Fruit fly (Drosophila melanogaster) whole organism, embryonic: Measurements from ENCODE around the gene CG10470.
A peak's percentile ranks its signal among the peaks of the same experiment; 100 is the strongest.

Experiments
- Bdp1 ChIP-seq: fragments of 200-800 bp; sonication (Bioruptor generic); optimal IDR thresholded peaks from 3 replicates; lab custom pipeline; 2016; ENCODE audit warnings: missing biosample characterization, missing genetic modification characterization
- C15 ChIP-seq: fragments of 200-800 bp; sonication (Bioruptor generic); IDR thresholded peaks from 3 replicates; pipeline ENCODE4 v1.3.6; 2022; ENCODE audit warnings: missing biosample characterization, missing genetic modification characterization
- CG10321 ChIP-seq: fragments of 200-800 bp; sonication (Bioruptor generic); IDR thresholded peaks from 2 replicates; pipeline ENCODE4 v1.3.6; 2022; ENCODE audit warnings: missing biosample characterization, missing genetic modification characterization
- CG10654 ChIP-seq: fragments of 200-800 bp; sonication (Bioruptor generic); optimal IDR thresholded peaks from 2 replicates; lab custom pipeline; 2016; ENCODE audit warnings: missing biosample characterization, missing genetic modification characterization
- CG11085 ChIP-seq: fragments of 200-800 bp; sonication (Bioruptor generic); IDR thresholded peaks from 2 replicates; pipeline ENCODE4 v1.3.6; 2022; ENCODE audit warnings: missing biosample characterization, missing genetic modification characterization
- CG12219 ChIP-seq: fragments of 200-800 bp; sonication (Bioruptor generic); optimal IDR thresholded peaks from 3 replicates; lab custom pipeline; 2018; ENCODE audit warnings: missing biosample characterization, mild to moderate bottlenecking, missing genetic modification characterization
- CG15011 ChIP-seq: fragments of 200-800 bp; sonication (Bioruptor generic); optimal IDR thresholded peaks from 3 replicates; lab custom pipeline; 2018; ENCODE audit warnings: missing biosample characterization, mild to moderate bottlenecking, missing genetic modification characterization
- CG15514 ChIP-seq: fragments of 200-800 bp; sonication (Bioruptor generic); optimal IDR thresholded peaks from 3 replicates; lab custom pipeline; 2017; ENCODE audit warnings: missing biosample characterization, missing genetic modification characterization, mild to moderate bottlenecking, moderate library complexity, missing genetic modification reagents
- CG1603 ChIP-seq: fragments of 200-800 bp; sonication (Bioruptor generic); optimal IDR thresholded peaks from 2 replicates; lab custom pipeline; 2019; ENCODE audit warnings: missing biosample characterization, mild to moderate bottlenecking, missing genetic modification characterization, moderate library complexity
- CG17912 ChIP-seq: fragments of 200-800 bp; sonication (Bioruptor generic); optimal IDR thresholded peaks from 2 replicates; lab custom pipeline; 2018; ENCODE audit warnings: missing biosample characterization, mild to moderate bottlenecking, missing genetic modification characterization
- CG2202 ChIP-seq: fragments of 200-800 bp; sonication (Bioruptor generic); optimal IDR thresholded peaks from 2 replicates; lab custom pipeline; 2018; ENCODE audit warnings: missing biosample characterization, mild to moderate bottlenecking, missing genetic modification characterization
- CG2712 ChIP-seq: fragments of 200-800 bp; optimal IDR thresholded peaks from 3 replicates; lab custom pipeline; 2019; ENCODE audit warnings: missing biosample characterization, mild to moderate bottlenecking, missing genetic modification characterization, moderate library complexity
- CG4820 ChIP-seq: fragments of 200-800 bp; sonication (Bioruptor generic); optimal IDR thresholded peaks from 3 replicates; lab custom pipeline; 2016; ENCODE audit warnings: missing biosample characterization, missing genetic modification characterization
- CG5180 ChIP-seq: fragments of 200-800 bp; sonication (Bioruptor generic); optimal IDR thresholded peaks from 3 replicates; lab custom pipeline; 2017; ENCODE audit warnings: missing biosample characterization, missing genetic modification characterization, mild to moderate bottlenecking, moderate library complexity, missing genetic modification reagents
- CG6791 ChIP-seq: fragments of 200-800 bp; sonication (Bioruptor generic); IDR thresholded peaks from 3 replicates; pipeline ENCODE4 v1.3.6; 2022; ENCODE audit warnings: missing biosample characterization, missing genetic modification characterization; ENCODE audit not compliant: partially characterized antibody
- Camta ChIP-seq: fragments of 200-800 bp; sonication (Bioruptor generic); optimal IDR thresholded peaks from 2 replicates; lab custom pipeline; 2016; ENCODE audit warnings: missing biosample characterization, missing genetic modification characterization
- Deaf1 ChIP-seq: fragments of 200-800 bp; optimal IDR thresholded peaks from 3 replicates; lab custom pipeline; 2019; ENCODE audit warnings: missing biosample characterization, mild to moderate bottlenecking, missing genetic modification characterization, moderate library complexity
- Drgx ChIP-seq: fragments of 200-800 bp; sonication (Bioruptor generic); IDR thresholded peaks from 2 replicates; pipeline ENCODE4 v1.3.6; 2022; ENCODE audit warnings: missing biosample characterization, missing genetic modification characterization
- Fer2 ChIP-seq: fragments of 200-800 bp; sonication (Bioruptor generic); optimal IDR thresholded peaks from 2 replicates; lab custom pipeline; 2018; ENCODE audit warnings: missing biosample characterization, mild to moderate bottlenecking, missing genetic modification characterization, moderate library complexity
- Hmx ChIP-seq: fragments of 200-800 bp; sonication (Bioruptor generic); optimal IDR thresholded peaks from 2 replicates; lab custom pipeline; 2016; ENCODE audit warnings: missing biosample characterization, missing genetic modification characterization
- Hr78 ChIP-seq, 2 experiments: fragments of 200-800 bp in 1 of 2; fragments of >200 bp in 1 of 2; sonication (Bioruptor generic) in 1 of 2; optimal IDR thresholded peaks; 2 replicates each; lab custom pipeline; 2017 to 2019; ENCODE audit warnings: missing biosample characterization in 2 of 2, missing genetic modification characterization in 2 of 2, mild to moderate bottlenecking in 1 of 2, moderate library complexity in 1 of 2
- NFAT ChIP-seq: fragments of 200-800 bp; sonication (Bioruptor generic); IDR thresholded peaks from 2 replicates; pipeline ENCODE4 v1.3.6; 2022; ENCODE audit warnings: missing biosample characterization, missing genetic modification characterization
- Nf-YC ChIP-seq: fragments of 200-800 bp; optimal IDR thresholded peaks from 3 replicates; lab custom pipeline; 2019; ENCODE audit warnings: missing biosample characterization, mild to moderate bottlenecking, missing genetic modification characterization, moderate library complexity
- Sry-δ ChIP-seq: fragments of 200-800 bp; sonication (Bioruptor generic); optimal IDR thresholded peaks from 2 replicates; lab custom pipeline; 2016; ENCODE audit warnings: missing biosample characterization, missing genetic modification characterization
- Stat92E ChIP-seq, 3 experiments: fragments of >200 bp in 2 of 3; fragments of 200-800 bp in 1 of 3; sonication (Bioruptor generic) in 1 of 3; optimal IDR thresholded peaks; 2 replicates each; lab custom pipeline; 2017 to 2019; ENCODE audit warnings: missing biosample characterization in 3 of 3, missing genetic modification characterization in 3 of 3, mild to moderate bottlenecking in 1 of 3, moderate library complexity in 1 of 3
- al ChIP-seq: fragments of 200-800 bp; sonication (Bioruptor generic); IDR thresholded peaks from 2 replicates; pipeline ENCODE4 v1.3.6; 2022; ENCODE audit warnings: missing biosample characterization, missing genetic modification characterization
- cad ChIP-seq: fragments of >200 bp; optimal IDR thresholded peaks from 2 replicates; lab custom pipeline; 2017; ENCODE audit warnings: missing biosample characterization, missing genetic modification characterization
- cato ChIP-seq: fragments of 200-800 bp; sonication (Bioruptor generic); optimal IDR thresholded peaks from 2 replicates; lab custom pipeline; 2016; ENCODE audit warnings: missing biosample characterization, missing genetic modification characterization, borderline replicate concordance
- cg ChIP-seq: fragments of 200-800 bp; sonication (Bioruptor generic); optimal IDR thresholded peaks from 3 replicates; lab custom pipeline; 2019; ENCODE audit warnings: missing biosample characterization, mild to moderate bottlenecking, missing genetic modification characterization, moderate library complexity
- crp ChIP-seq, 2 experiments: fragments of 200-800 bp; sonication (Bioruptor generic); optimal IDR thresholded peaks; 2 replicates in 1 of 2; 3 replicates in 1 of 2; lab custom pipeline; 2017; ENCODE audit warnings: missing biosample characterization in 2 of 2, missing genetic modification characterization in 2 of 2, mild to moderate bottlenecking in 1 of 2, moderate library complexity in 1 of 2
- emc ChIP-seq: fragments of 200-800 bp; sonication (Bioruptor generic); optimal IDR thresholded peaks from 2 replicates; lab custom pipeline; 2016; ENCODE audit warnings: missing biosample characterization, missing genetic modification characterization
- fd96Cb ChIP-seq: fragments of 200-800 bp; sonication (Bioruptor generic); optimal IDR thresholded peaks from 2 replicates; lab custom pipeline; 2018; ENCODE audit warnings: missing biosample characterization, mild to moderate bottlenecking, missing genetic modification characterization, moderate library complexity
- gcm ChIP-seq: fragments of 200-800 bp; sonication (Bioruptor generic); optimal IDR thresholded peaks from 2 replicates; lab custom pipeline; 2019; ENCODE audit warnings: missing biosample characterization, mild to moderate bottlenecking, missing genetic modification characterization, moderate library complexity
- gsb ChIP-seq: fragments of 200-800 bp; sonication (Bioruptor generic); IDR thresholded peaks from 2 replicates; pipeline ENCODE4 v1.3.6; 2022; ENCODE audit warnings: missing biosample characterization, missing genetic modification characterization
- jumu ChIP-seq: fragments of 200-800 bp; sonication (Bioruptor generic); optimal IDR thresholded peaks from 3 replicates; lab custom pipeline; 2016; ENCODE audit warnings: missing biosample characterization, missing genetic modification characterization
- kay ChIP-seq: fragments of 200-800 bp; sonication (Bioruptor generic); optimal IDR thresholded peaks from 2 replicates; lab custom pipeline; 2016; ENCODE audit warnings: missing biosample characterization, missing genetic modification characterization
- mld ChIP-seq: fragments of 200-800 bp; sonication (Bioruptor generic); IDR thresholded peaks from 3 replicates; pipeline ENCODE4 v1.3.6; 2022; ENCODE audit warnings: missing biosample characterization, missing genetic modification characterization; ENCODE audit not compliant: partially characterized antibody
- pb ChIP-seq: fragments of 200-800 bp; sonication (Bioruptor generic); optimal IDR thresholded peaks from 3 replicates; lab custom pipeline; 2016; ENCODE audit warnings: missing biosample characterization, missing genetic modification characterization
- pfk ChIP-seq: fragments of 200-800 bp; sonication (Bioruptor generic); optimal IDR thresholded peaks from 2 replicates; lab custom pipeline; 2018; ENCODE audit warnings: missing biosample characterization, mild to moderate bottlenecking, missing genetic modification characterization, moderate library complexity
- salm ChIP-seq: fragments of 200-800 bp; sonication (Bioruptor generic); optimal IDR thresholded peaks from 2 replicates; lab custom pipeline; 2018; ENCODE audit warnings: missing biosample characterization, mild to moderate bottlenecking, missing genetic modification characterization
- seq ChIP-seq: fragments of 200-800 bp; sonication (Bioruptor generic); IDR thresholded peaks from 2 replicates; pipeline ENCODE4 v1.3.6; 2022; ENCODE audit warnings: missing biosample characterization, missing genetic modification characterization
- stwl ChIP-seq: fragments of 200-800 bp; sonication (Bioruptor generic); optimal IDR thresholded peaks from 3 replicates; lab custom pipeline; 2018; ENCODE audit warnings: missing biosample characterization, mild to moderate bottlenecking, missing genetic modification characterization, moderate library complexity
- tgo ChIP-seq: fragments of 200-800 bp; sonication (Bioruptor generic); IDR thresholded peaks from 3 replicates; pipeline ENCODE4 v1.3.6; 2022; ENCODE audit warnings: missing biosample characterization, missing genetic modification characterization
- tx ChIP-seq: fragments of 200-800 bp; sonication (Bioruptor generic); optimal IDR thresholded peaks from 2 replicates; lab custom pipeline; 2016; ENCODE audit warnings: missing biosample characterization, missing genetic modification characterization
- zf30C ChIP-seq: fragments of 200-800 bp; sonication (Bioruptor generic); optimal IDR thresholded peaks from 3 replicates; lab custom pipeline; 2018; ENCODE audit warnings: missing biosample characterization, mild to moderate bottlenecking, missing genetic modification characterization

CG10470 gene

dm6 chr2L:19034213-19034929, 14.5 kb upstream of the CG10470 start, which contains the start of the genes mib2 and CG31800 (continued):
- no peak for TF ChIP-seq pfk (GFP tag; lab: Kevin White, UChicago)
- peak; percentile 50 for TF ChIP-seq CG1603
- TF ChIP-seq Nf-YC (tag; lab: Kevin White, UChicago), result no peak
- TF ChIP-seq CG2712, result no peak
- no peak for TF ChIP-seq kay (GFP tag; lab: Kevin White, UChicago)
- TF ChIP-seq CG17912 (GFP tag; lab: Kevin White, UChicago), result no peak
- TF ChIP-seq Stat92E (GFP tag; optimal IDR thresholded peaks at IDR 0.05; lab: Kevin White, UChicago), result no peak
- TF ChIP-seq, all 482 proteins: peak for 88

dm6 chr2L:19035013-19035412, 13.9 kb upstream of the CG10470 start:
- no peak for TF ChIP-seq CG15011 (GFP tag; lab: Kevin White, UChicago)
- TF ChIP-seq cg (GFP tag; lab: Kevin White, UChicago), result peak; percentile 72
- TF ChIP-seq gcm (GFP tag; lab: Kevin White, UChicago), result peak; percentile 66
- peak; percentile 42 for TF ChIP-seq Deaf1 (tag; lab: Kevin White, UChicago)

dm6 chr2L:19036105-19036714, 12.7 kb upstream of the CG10470 start:
- TF ChIP-seq seq (GFP tag; lab: Robert Waterston, UW) (no peak), stwl (tag; lab: Kevin White, UChicago) (no peak), CG10321 (GFP tag; lab: Robert Waterston, UW) (no peak), Sry-δ (GFP tag; lab: Kevin White, UChicago) (no peak), CG11085 (no peak), Bdp1 (GFP tag; lab: Kevin White, UChicago) (no peak), zf30C (GFP tag; lab: Kevin White, UChicago) (no peak), Hmx (GFP tag; lab: Kevin White, UChicago) (no peak), gsb (GFP tag; lab: Robert Waterston, UW) (no peak), NFAT (GFP tag; lab: Robert Waterston, UW) (0 out of 2 replicates have a peak, but pooled peaks have one; percentile 14), tx (GFP tag; lab: Kevin White, UChicago) (no peak), CG2202 (no peak), CG6791 (GFP tag; lab: Robert Waterston, UW) (no peak; the same call in 2 of the 3 replicates), CG15514 (GFP tag; lab: Kevin White, UChicago) (no peak), cato (GFP tag; lab: Kevin White, UChicago) (no peak), Camta (GFP tag; lab: Kevin White, UChicago) (no peak), al (GFP tag; lab: Robert Waterston, UW) (no peak), cad (GFP tag; lab: Kevin White, UChicago) (peak; percentile 1), emc (no peak), crp (GFP tag; optimal IDR thresholded peaks at IDR 0.05; lab: Kevin White, UChicago) (no peak), CG10654 (GFP tag; lab: Kevin White, UChicago) (no peak), Fer2 (tag; lab: Kevin White, UChicago) (no peak), pb (GFP tag; lab: Kevin White, UChicago) (no peak), mld (no peak), CG12219 (no peak), tgo (GFP tag; lab: Robert Waterston, UW) (no peak), Hr78 (GFP tag; optimal IDR thresholded peaks at IDR 0.05; lab: Kevin White, UChicago) (no peak), fd96Cb (peak; percentile 12), C15 (no peak), CG5180 (GFP tag; lab: Kevin White, UChicago) (no peak), Drgx (GFP tag; lab: Robert Waterston, UW) (peak; percentile 6; the same call in 1 of the 2 replicates), salm (tag; lab: Kevin White, UChicago) (no peak), jumu (GFP tag; lab: Kevin White, UChicago) (no peak), CG4820 (GFP tag; lab: Kevin White, UChicago) (no peak)
